Worm (Caenorhabditis elegans) whole organism, late embryonic: Measurements from ENCODE around the gene T01C1.4.

Experiments
- C38D4.7 ChIP-seq: fragments of 200-800 bp; sonication (Bioruptor generic); optimal IDR thresholded peaks from 2 replicates; lab custom pipeline; 2018; ENCODE audit warnings: mild to moderate bottlenecking, missing genetic modification characterization, moderate library complexity, missing compliant biosample characterization
- Y22D7AL.16 ChIP-seq: sonication (generic microtip); optimal IDR thresholded peaks from 2 replicates; lab custom pipeline; 2016; ENCODE audit warnings: missing genetic modification characterization, missing compliant biosample characterization
- ama-1 ChIP-seq: fragments of 150-350 bp; optimal IDR thresholded peaks from 2 replicates; lab custom pipeline; 2014
- dve-1 ChIP-seq: sonication (generic microtip); optimal IDR thresholded peaks from 2 replicates; lab custom pipeline; 2017; ENCODE audit warnings: antibody characterized with exemption, mild to moderate bottlenecking, missing genetic modification characterization, missing compliant biosample characterization
- lin-11 ChIP-seq: fragments of 200-800 bp; sonication (Bioruptor generic); optimal IDR thresholded peaks from 2 replicates; lab custom pipeline; 2018; ENCODE audit warnings: mild to moderate bottlenecking, missing genetic modification characterization, missing compliant biosample characterization
- pha-2 ChIP-seq: sonication (generic microtip); optimal IDR thresholded peaks from 2 replicates; lab custom pipeline; 2017; ENCODE audit warnings: mild to moderate bottlenecking, missing genetic modification characterization, missing compliant biosample characterization
- sox-4 ChIP-seq: sonication (generic microtip); optimal IDR thresholded peaks from 2 replicates; lab custom pipeline; 2017; ENCODE audit warnings: mild to moderate bottlenecking, missing genetic modification characterization, inconsistent platforms, missing compliant biosample characterization
- tbx-2 ChIP-seq: sonication (generic microtip); optimal IDR thresholded peaks from 2 replicates; lab custom pipeline; 2016; ENCODE audit warnings: missing genetic modification characterization, missing compliant biosample characterization
- ztf-16 ChIP-seq: sonication (generic microtip); optimal IDR thresholded peaks from 2 replicates; lab custom pipeline; 2017; ENCODE audit warnings: missing genetic modification characterization, missing compliant biosample characterization

DNA sequence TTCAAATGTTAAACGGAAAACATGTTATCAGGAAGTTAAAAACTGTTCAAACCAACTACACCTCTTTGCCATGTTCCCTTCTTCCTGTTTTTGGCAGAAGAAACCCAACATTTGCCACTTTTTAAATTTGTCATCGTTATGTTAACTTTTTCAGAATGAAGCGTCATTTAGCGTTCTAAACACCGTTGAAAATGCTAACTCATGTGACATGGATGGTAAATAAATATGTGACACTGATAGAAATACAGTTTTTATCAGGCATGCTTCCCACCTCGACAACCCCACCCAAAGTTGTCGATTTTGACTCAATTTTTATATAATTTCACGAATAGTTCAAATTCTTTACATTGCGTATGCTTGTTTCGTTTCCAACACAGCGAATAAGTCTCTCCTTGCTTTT, 29.6 kb downstream of the T01C1.4 start:
- TF ChIP-seq tbx-2 (tag; lab: Kevin White, UChicago) (no peak), dve-1 (tag; lab: Kevin White, UChicago) (no peak), sox-4 (tag; lab: Kevin White, UChicago) (no peak), Y22D7AL.16 (tag; lab: Kevin White, UChicago) (no peak), C38D4.7 (no peak), lin-11 (tag; lab: Kevin White, UChicago) (no peak), ztf-16 (no peak), ama-1 (lab: Kevin White, UChicago) (no peak), pha-2 (tag; lab: Kevin White, UChicago) (no peak)
